Worm (Caenorhabditis elegans): Measurements from ENCODE around the gene F21A3.2.

The F21A3.2 gene

DNA sequence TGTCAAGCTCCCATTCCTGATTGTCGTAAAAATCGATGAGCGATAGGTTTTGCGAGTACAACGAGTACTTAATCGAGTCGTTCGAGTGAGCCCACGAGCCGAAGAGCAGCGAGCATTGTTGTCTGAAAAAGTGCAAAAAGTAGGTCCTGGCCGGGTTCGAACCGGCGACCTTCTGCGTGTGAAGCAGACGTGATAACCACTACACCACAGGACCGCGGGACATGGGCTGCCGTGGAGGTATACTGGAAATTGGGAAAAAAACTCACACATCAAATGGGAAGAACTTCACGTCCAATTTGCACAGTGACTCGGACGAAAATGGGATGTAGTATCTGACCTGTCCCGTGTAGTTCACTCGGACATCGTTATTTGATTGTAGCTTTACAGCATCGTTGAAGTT, 18.4 kb downstream of the F21A3.2 start:
- no peak for TF ChIP-seq daf-12 (tag; optimal IDR thresholded peaks at IDR 0.05)
- no peak for TF ChIP-seq skn-1 (tag; optimal IDR thresholded peaks at IDR 0.05)
- peak; percentile 54 for TF ChIP-seq pqm-1 (tag; optimal IDR thresholded peaks at IDR 0.05)
- no peak for TF ChIP-seq ceh-9 (tag; optimal IDR thresholded peaks at IDR 0.05)
- TF ChIP-seq nhr-43 (tag; optimal IDR thresholded peaks at IDR 0.05; ENCODE audit: poor library complexity, severe bottlenecking), result no peak
- peak; percentile 36 for TF ChIP-seq elt-2 (tag; optimal IDR thresholded peaks at IDR 0.05)

DNA sequence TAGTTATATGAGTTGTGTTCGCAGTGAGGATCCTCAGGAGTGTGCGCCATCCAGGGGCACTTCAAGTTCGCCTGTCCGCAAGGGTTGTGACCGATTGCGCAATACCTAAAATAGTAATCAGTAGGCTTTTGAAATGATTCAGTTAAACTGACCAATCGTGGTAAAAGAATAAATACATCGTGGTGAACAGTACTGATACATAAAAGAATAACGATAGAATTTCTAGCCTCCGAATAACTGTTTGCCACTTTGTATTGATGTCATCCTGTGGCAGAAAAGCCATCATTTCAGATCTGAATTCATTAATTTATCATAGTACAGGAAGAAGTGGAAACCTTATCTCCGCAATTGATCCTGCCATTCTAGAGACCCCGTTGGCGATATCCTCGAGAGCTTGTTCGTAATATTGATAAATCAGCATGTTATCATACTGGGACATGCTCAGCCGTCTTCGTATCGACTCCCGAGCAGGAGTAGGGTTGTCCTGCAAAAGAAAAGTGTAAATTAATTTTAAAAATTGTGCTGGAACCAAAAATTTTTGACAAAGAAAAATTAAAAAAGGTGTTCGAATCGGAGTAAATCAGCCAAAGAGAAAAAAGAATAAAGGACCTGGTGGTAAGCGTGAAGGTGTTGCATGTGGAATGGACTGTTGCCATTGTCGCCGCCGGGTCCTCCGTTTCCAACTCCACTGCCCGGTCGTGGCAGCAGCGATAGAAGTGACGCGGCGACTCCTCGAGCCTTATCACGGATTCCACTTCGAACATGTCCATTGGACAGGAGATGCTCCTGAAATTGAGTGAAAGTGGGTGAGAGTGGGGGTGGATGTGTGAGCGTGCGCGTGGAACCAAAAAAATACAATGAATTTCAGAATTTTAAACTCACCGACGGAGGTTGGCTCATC, 20.7 kb downstream of the F21A3.2 start:
- no peak for TF ChIP-seq nhr-76 (tag; optimal IDR thresholded peaks at IDR 0.05)
- TF ChIP-seq fkh-2 (tag; optimal IDR thresholded peaks at IDR 0.05), result no peak
- no peak for TF ChIP-seq sea-2 (GFP tag; optimal IDR thresholded peaks at IDR 0.05)
- TF ChIP-seq pqm-1 (tag; optimal IDR thresholded peaks at IDR 0.05), result no peak
- no peak for TF ChIP-seq R02D3.7 (tag; optimal IDR thresholded peaks at IDR 0.05)
- TF ChIP-seq nhr-77 (tag; optimal IDR thresholded peaks at IDR 0.05), result no peak
- TF ChIP-seq unc-39 (tag; optimal IDR thresholded peaks at IDR 0.05), result no peak
- no peak for TF ChIP-seq mdl-1 (tag; optimal IDR thresholded peaks at IDR 0.05)
- no peak for TF ChIP-seq eor-1 (tag; optimal IDR thresholded peaks at IDR 0.05)
- no peak for TF ChIP-seq nfya-1 (tag; optimal IDR thresholded peaks at IDR 0.05; ENCODE audit: insufficient read depth)
- no peak for TF ChIP-seq zag-1 (tag; optimal IDR thresholded peaks at IDR 0.05)
- TF ChIP-seq elt-1 (tag; optimal IDR thresholded peaks at IDR 0.05), result no peak
- TF ChIP-seq ama-1 (optimal IDR thresholded peaks at IDR 0.05), result no peak
- no peak for TF ChIP-seq skn-1 (tag; optimal IDR thresholded peaks at IDR 0.05)
- TF ChIP-seq fos-1 (tag; optimal IDR thresholded peaks at IDR 0.05), result no peak
- TF ChIP-seq nhr-237 (tag; optimal IDR thresholded peaks at IDR 0.05), result no peak
- no peak for TF ChIP-seq nhr-28 (tag; optimal IDR thresholded peaks at IDR 0.05)
- no peak for TF ChIP-seq ceh-82 (tag; optimal IDR thresholded peaks at IDR 0.05)
- no peak for TF ChIP-seq hmg-11 (tag; optimal IDR thresholded peaks at IDR 0.05)
- no peak for TF ChIP-seq nhr-43 (tag; optimal IDR thresholded peaks at IDR 0.05; ENCODE audit: poor library complexity, severe bottlenecking)

DNA sequence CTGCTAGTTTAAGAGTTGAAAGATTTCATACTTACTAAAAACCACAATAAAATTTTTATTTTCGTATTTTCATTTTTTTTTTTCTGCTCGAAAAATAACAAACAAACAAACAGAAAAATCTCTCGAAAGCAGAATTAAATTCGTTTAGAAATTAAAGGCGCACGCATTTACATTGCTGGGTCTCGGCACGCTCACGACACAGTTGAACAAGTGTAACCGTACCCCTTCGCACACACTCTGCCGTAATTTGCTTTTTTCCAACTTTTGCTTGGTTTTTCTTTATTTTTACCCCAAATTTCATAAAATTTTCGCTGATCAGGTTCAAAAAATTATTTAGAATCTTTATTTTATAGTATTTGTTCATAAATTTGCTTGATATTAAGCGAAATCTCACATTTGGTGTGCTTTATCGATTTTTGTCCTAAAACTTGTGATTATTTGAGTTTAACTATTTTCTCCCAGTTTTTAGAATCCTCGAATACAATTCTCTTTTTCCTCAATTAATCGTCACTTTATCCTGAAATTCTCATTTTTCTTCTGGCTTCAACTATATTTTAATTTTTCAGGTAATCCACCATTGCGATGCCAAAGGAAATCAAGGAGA, 22.0 kb downstream of the F21A3.2 start, which contains the start of gene rpl-38:
Gene rpl-38 (plus strand): TSS at position 554 of the 604 bp plus-strand sequence.
- no peak for TF ChIP-seq eor-1 (tag; optimal IDR thresholded peaks at IDR 0.05)
- TF ChIP-seq daf-12 (tag; optimal IDR thresholded peaks at IDR 0.05), result no peak
- TF ChIP-seq ztf-4 (tag; optimal IDR thresholded peaks at IDR 0.05), result no peak
- peak; percentile 27 for TF ChIP-seq egl-27 (tag; optimal IDR thresholded peaks at IDR 0.05)
- TF ChIP-seq unc-62 (GFP tag; optimal IDR thresholded peaks at IDR 0.05), result no peak
- peak; percentile 84 for TF ChIP-seq hmg-11 (tag; optimal IDR thresholded peaks at IDR 0.05)
- TF ChIP-seq fkh-2 (tag; optimal IDR thresholded peaks at IDR 0.05), result no peak
- TF ChIP-seq ceh-28 (tag; optimal IDR thresholded peaks at IDR 0.05), result peak; percentile 48
- no peak for TF ChIP-seq nhr-76 (tag; optimal IDR thresholded peaks at IDR 0.05)
- TF ChIP-seq jun-1 (tag; optimal IDR thresholded peaks at IDR 0.05), result peak; percentile 44
- TF ChIP-seq aly-2 (tag; optimal IDR thresholded peaks at IDR 0.05), result no peak
- TF ChIP-seq tbx-2 (tag; optimal IDR thresholded peaks at IDR 0.05), result peak; percentile 30
- peak; percentile 59 for TF ChIP-seq elt-2 (tag; optimal IDR thresholded peaks at IDR 0.05)
- no peak for TF ChIP-seq ZK546.5 (tag; optimal IDR thresholded peaks at IDR 0.05)
- no peak for TF ChIP-seq nhr-237 (tag; optimal IDR thresholded peaks at IDR 0.05)
- no peak for TF ChIP-seq nhr-11 (tag; optimal IDR thresholded peaks at IDR 0.05)
- TF ChIP-seq R02D3.7 (tag; optimal IDR thresholded peaks at IDR 0.05), result peak; percentile 72
- TF ChIP-seq skn-1 (tag; optimal IDR thresholded peaks at IDR 0.05), result peak; percentile 75
- peak; percentile 94 for TF ChIP-seq lin-39 (tag; optimal IDR thresholded peaks at IDR 0.05)
- peak; percentile 88 for TF ChIP-seq egl-5 (tag; optimal IDR thresholded peaks at IDR 0.05)
- TF ChIP-seq nhr-28 (tag; optimal IDR thresholded peaks at IDR 0.05), result no peak
- peak; percentile 95 for TF ChIP-seq pha-4 (tag; optimal IDR thresholded peaks at IDR 0.05)
- no peak for TF ChIP-seq zag-1 (tag; optimal IDR thresholded peaks at IDR 0.05)
- no peak for TF ChIP-seq nhr-12 (tag; optimal IDR thresholded peaks at IDR 0.05)
- peak; percentile 88 for TF ChIP-seq nhr-23 (tag; optimal IDR thresholded peaks at IDR 0.05)
- peak; percentile 82 for TF ChIP-seq lin-15B (tag; optimal IDR thresholded peaks at IDR 0.05)
- TF ChIP-seq ceh-9 (tag; optimal IDR thresholded peaks at IDR 0.05), result no peak
- peak; percentile 95 for TF ChIP-seq nfya-1 (tag; optimal IDR thresholded peaks at IDR 0.05; ENCODE audit: insufficient read depth)
- TF ChIP-seq snpc-4 (tag; optimal IDR thresholded peaks at IDR 0.05), result peak; percentile 81
- TF ChIP-seq pqm-1 (tag; optimal IDR thresholded peaks at IDR 0.05), result peak; percentile 74
- TF ChIP-seq nhr-67 (tag; optimal IDR thresholded peaks at IDR 0.05), result no peak
- peak; percentile 47 for TF ChIP-seq lsy-12 (tag; optimal IDR thresholded peaks at IDR 0.05)
- peak; percentile 41 for TF ChIP-seq nhr-43 (tag; optimal IDR thresholded peaks at IDR 0.05; ENCODE audit: poor library complexity, severe bottlenecking)
- TF ChIP-seq nhr-25 (tag; optimal IDR thresholded peaks at IDR 0.05), result peak; percentile 69
- TF ChIP-seq mdl-1 (tag; optimal IDR thresholded peaks at IDR 0.05), result no peak
- TF ChIP-seq fkh-10 (GFP tag; optimal IDR thresholded peaks at IDR 0.05), result peak; percentile 70

All from whole organism, L3 larva.